Fruit fly (Drosophila melanogaster) whole organism, embryonic: ENCODE results near the gene obst-J.

ENCODE experiments used
- Bgb ChIP-seq: fragments of 200-800 bp; sonication (Bioruptor generic); IDR thresholded peaks from 2 replicates; pipeline ENCODE4 v1.3.6; 2022; ENCODE audit warnings: missing biosample characterization, missing genetic modification characterization; ENCODE audit not compliant: partially characterized antibody
- CG12155 ChIP-seq: fragments of 200-800 bp; sonication (Bioruptor generic); optimal IDR thresholded peaks from 3 replicates; lab custom pipeline; 2016; ENCODE audit warnings: missing biosample characterization, missing genetic modification characterization
- CG13424 ChIP-seq: fragments of 200-800 bp; sonication (Bioruptor generic); optimal IDR thresholded peaks from 2 replicates; lab custom pipeline; 2019; ENCODE audit warnings: missing biosample characterization, mild to moderate bottlenecking, missing genetic modification characterization, moderate library complexity
- CG15073 ChIP-seq: fragments of 200-800 bp; sonication (Bioruptor generic); optimal IDR thresholded peaks from 2 replicates; lab custom pipeline; 2016; ENCODE audit warnings: missing biosample characterization, missing genetic modification characterization
- CG15514 ChIP-seq: fragments of 200-800 bp; sonication (Bioruptor generic); optimal IDR thresholded peaks from 3 replicates; lab custom pipeline; 2017; ENCODE audit warnings: missing biosample characterization, missing genetic modification characterization, mild to moderate bottlenecking, moderate library complexity, missing genetic modification reagents
- CG1647 ChIP-seq: fragments of 200-800 bp; sonication (Bioruptor generic); optimal IDR thresholded peaks from 3 replicates; lab custom pipeline; 2016; ENCODE audit warnings: missing biosample characterization, missing genetic modification characterization
- CG18011 ChIP-seq: fragments of 200-800 bp; sonication (Bioruptor generic); optimal IDR thresholded peaks from 2 replicates; lab custom pipeline; 2017; ENCODE audit warnings: missing biosample characterization, missing genetic modification characterization, mild to moderate bottlenecking, moderate library complexity, missing genotype
- CG2120 ChIP-seq: fragments of 200-800 bp; sonication (Bioruptor generic); optimal IDR thresholded peaks from 3 replicates; lab custom pipeline; 2016; ENCODE audit warnings: missing biosample characterization, missing genetic modification characterization
- CG2202 ChIP-seq: fragments of 200-800 bp; sonication (Bioruptor generic); optimal IDR thresholded peaks from 2 replicates; lab custom pipeline; 2018; ENCODE audit warnings: missing biosample characterization, mild to moderate bottlenecking, missing genetic modification characterization
- CG3163 ChIP-seq: fragments of 200-800 bp; sonication (Bioruptor generic); optimal IDR thresholded peaks from 3 replicates; lab custom pipeline; 2016; ENCODE audit warnings: missing biosample characterization, missing genetic modification characterization
- CG32772 ChIP-seq: fragments of 200-800 bp; sonication (Bioruptor generic); IDR thresholded peaks from 2 replicates; pipeline ENCODE4 v1.3.6; 2022; ENCODE audit warnings: missing biosample characterization, missing genetic modification characterization
- CG3281 ChIP-seq: fragments of 200-800 bp; sonication (Bioruptor generic); optimal IDR thresholded peaks from 3 replicates; lab custom pipeline; 2017; ENCODE audit warnings: missing biosample characterization, mild to moderate bottlenecking, missing genetic modification characterization
- CG5953 ChIP-seq: fragments of 200-800 bp; sonication (Bioruptor generic); IDR thresholded peaks from 2 replicates; pipeline ENCODE4 v1.3.6; 2022; ENCODE audit warnings: missing biosample characterization, missing genetic modification characterization
- CG6854 ChIP-seq: fragments of 200-800 bp; sonication (Bioruptor generic); optimal IDR thresholded peaks from 3 replicates; lab custom pipeline; 2017; ENCODE audit warnings: missing biosample characterization, mild to moderate bottlenecking, missing genetic modification characterization
- CG8359 ChIP-seq: fragments of 200-800 bp; sonication (Bioruptor generic); optimal IDR thresholded peaks from 2 replicates; lab custom pipeline; 2017; ENCODE audit warnings: missing biosample characterization, mild to moderate bottlenecking, missing genetic modification characterization, borderline replicate concordance
- CG9609 ChIP-seq: fragments of 200-800 bp; sonication (Bioruptor generic); optimal IDR thresholded peaks from 3 replicates; lab custom pipeline; 2016; ENCODE audit warnings: missing biosample characterization, missing genetic modification characterization
- CkIIα-i1 ChIP-seq: fragments of 200-800 bp; sonication (Bioruptor generic); IDR thresholded peaks from 2 replicates; pipeline ENCODE4 v1.3.6; 2022; ENCODE audit warnings: missing biosample characterization, missing genetic modification characterization
- Dp ChIP-seq: fragments of 200-800 bp; sonication (Bioruptor generic); optimal IDR thresholded peaks from 2 replicates; lab custom pipeline; 2018; ENCODE audit warnings: missing biosample characterization, mild to moderate bottlenecking, missing genetic modification characterization, moderate library complexity
- Dref ChIP-seq: fragments of 200-800 bp; sonication (Bioruptor generic); IDR thresholded peaks from 2 replicates; pipeline ENCODE4 v1.3.6; 2022; ENCODE audit warnings: missing biosample characterization, missing genetic modification characterization
- Elba2 ChIP-seq: fragments of 200-800 bp; sonication (Bioruptor generic); optimal IDR thresholded peaks from 3 replicates; lab custom pipeline; 2016; ENCODE audit warnings: missing biosample characterization, missing genetic modification characterization
- HLH4C ChIP-seq: fragments of 200-800 bp; sonication (Bioruptor generic); IDR thresholded peaks from 3 replicates; pipeline ENCODE4 v1.3.6; 2022; ENCODE audit warnings: missing biosample characterization, missing genetic modification characterization; ENCODE audit not compliant: partially characterized antibody
- Hmx ChIP-seq: fragments of 200-800 bp; sonication (Bioruptor generic); optimal IDR thresholded peaks from 2 replicates; lab custom pipeline; 2016; ENCODE audit warnings: missing biosample characterization, missing genetic modification characterization
- MBD-R2 ChIP-seq: fragments of 200-800 bp; sonication (Bioruptor generic); IDR thresholded peaks from 2 replicates; pipeline ENCODE4 v1.3.6; 2022; ENCODE audit warnings: missing biosample characterization, missing genetic modification characterization
- Med ChIP-seq: fragments of 200-800 bp; sonication (Bioruptor generic); peaks from one replicate; lab custom pipeline; 2016; ENCODE audit warnings: missing biosample characterization, missing genetic modification characterization, mild to moderate bottlenecking, inconsistent platforms, moderate library complexity
- Nf-YC ChIP-seq: fragments of 200-800 bp; optimal IDR thresholded peaks from 3 replicates; lab custom pipeline; 2019; ENCODE audit warnings: missing biosample characterization, mild to moderate bottlenecking, missing genetic modification characterization, moderate library complexity
- Scr ChIP-seq: fragments of 200-800 bp; sonication (Bioruptor generic); IDR thresholded peaks from 2 replicates; pipeline ENCODE4 v1.3.6; 2022; ENCODE audit warnings: missing biosample characterization, missing genetic modification characterization; ENCODE audit not compliant: partially characterized antibody
- Side ChIP-seq: fragments of 200-800 bp; sonication (Bioruptor generic); optimal IDR thresholded peaks from 2 replicates; lab custom pipeline; 2016; ENCODE audit warnings: missing biosample characterization, missing genetic modification characterization
- Vsx1 ChIP-seq: fragments of 200-800 bp; sonication (Bioruptor generic); optimal IDR thresholded peaks from 2 replicates; lab custom pipeline; 2017; ENCODE audit warnings: missing biosample characterization, mild to moderate bottlenecking, missing genetic modification characterization, missing genetic modification reagents
- abd-A ChIP-seq: fragments of 200-800 bp; sonication (Bioruptor generic); optimal IDR thresholded peaks from 3 replicates; lab custom pipeline; 2019; ENCODE audit warnings: missing biosample characterization, mild to moderate bottlenecking, missing genetic modification characterization, moderate library complexity
- bbx ChIP-seq: fragments of 200-800 bp; sonication (Bioruptor generic); IDR thresholded peaks from 2 replicates; pipeline ENCODE4 v1.3.6; 2022; ENCODE audit warnings: missing biosample characterization, missing genetic modification characterization; ENCODE audit not compliant: partially characterized antibody
- cwo ChIP-seq: fragments of 200-800 bp; sonication (Bioruptor generic); optimal IDR thresholded peaks from 3 replicates; lab custom pipeline; 2017; ENCODE audit warnings: missing biosample characterization, missing genetic modification characterization, mild to moderate bottlenecking, moderate library complexity, missing genetic modification reagents
- dan ChIP-seq: fragments of 200-800 bp; sonication (Bioruptor generic); IDR thresholded peaks from 2 replicates; pipeline ENCODE4 v1.3.6; 2022; ENCODE audit warnings: missing biosample characterization, missing genetic modification characterization
- exex ChIP-seq: fragments of 200-800 bp; sonication (Bioruptor generic); optimal IDR thresholded peaks from 4 replicates; lab custom pipeline; 2018; ENCODE audit warnings: missing biosample characterization, mild to moderate bottlenecking, missing genetic modification characterization, moderate library complexity
- gfzf ChIP-seq: fragments of 200-800 bp; sonication (Bioruptor generic); optimal IDR thresholded peaks from 2 replicates; lab custom pipeline; 2016; ENCODE audit warnings: missing biosample characterization, mild to moderate bottlenecking, missing genetic modification characterization, moderate library complexity
- grau ChIP-seq: fragments of 200-800 bp; optimal IDR thresholded peaks from 3 replicates; lab custom pipeline; 2019; ENCODE audit warnings: missing biosample characterization, mild to moderate bottlenecking, missing genetic modification characterization, moderate library complexity
- gsb-n ChIP-seq: fragments of 200-800 bp; sonication (Bioruptor generic); optimal IDR thresholded peaks from 3 replicates; lab custom pipeline; 2018; ENCODE audit warnings: missing biosample characterization, mild to moderate bottlenecking, missing genetic modification characterization
- lola ChIP-seq, 3 experiments: fragments of >200 bp in 2 of 3; fragments of 200-800 bp in 1 of 3; sonication (Bioruptor generic) in 1 of 3; optimal IDR thresholded peaks; 2 replicates each; lab custom pipeline; 2017 to 2019; ENCODE audit warnings: missing biosample characterization in 3 of 3, missing genetic modification characterization in 3 of 3, mild to moderate bottlenecking in 1 of 3, moderate library complexity in 1 of 3
- nerfin-2 ChIP-seq: fragments of 200-800 bp; sonication (Bioruptor generic); IDR thresholded peaks from 2 replicates; pipeline ENCODE4 v1.3.6; 2022; ENCODE audit warnings: missing biosample characterization, missing genetic modification characterization; ENCODE audit not compliant: partially characterized antibody
- pzg ChIP-seq: fragments of 200-800 bp; sonication (Bioruptor generic); optimal IDR thresholded peaks from 3 replicates; lab custom pipeline; 2018; ENCODE audit warnings: missing biosample characterization, mild to moderate bottlenecking, missing genetic modification characterization, moderate library complexity
- sc ChIP-seq, 3 experiments: fragments of >200 bp in 2 of 3; fragments of 200-800 bp in 1 of 3; sonication (Bioruptor generic) in 1 of 3; optimal IDR thresholded peaks; 2 replicates in 2 of 3; 3 replicates in 1 of 3; lab custom pipeline; 2017; ENCODE audit warnings: mild to moderate bottlenecking in 1 of 3, missing biosample characterization in 1 of 3, missing genetic modification characterization in 1 of 3, missing genetic modification reagents in 1 of 3
- shn ChIP-seq: fragments of 200-800 bp; sonication (Bioruptor generic); optimal IDR thresholded peaks from 3 replicates; lab custom pipeline; 2016; ENCODE audit warnings: missing biosample characterization, missing genetic modification characterization
- sim ChIP-seq: fragments of 200-800 bp; sonication (Bioruptor generic); IDR thresholded peaks from 2 replicates; pipeline ENCODE4 v1.3.6; 2022; ENCODE audit warnings: missing biosample characterization, missing genetic modification characterization
- sima ChIP-seq: fragments of 200-800 bp; sonication (Bioruptor generic); optimal IDR thresholded peaks from 2 replicates; lab custom pipeline; 2016; ENCODE audit warnings: missing biosample characterization, missing genetic modification characterization
- stwl ChIP-seq: fragments of 200-800 bp; sonication (Bioruptor generic); optimal IDR thresholded peaks from 3 replicates; lab custom pipeline; 2018; ENCODE audit warnings: missing biosample characterization, mild to moderate bottlenecking, missing genetic modification characterization, moderate library complexity
- tap ChIP-seq: fragments of 200-800 bp; optimal IDR thresholded peaks from 3 replicates; lab custom pipeline; 2019; ENCODE audit warnings: missing biosample characterization, mild to moderate bottlenecking, missing genetic modification characterization, moderate library complexity
- tll ChIP-seq, 2 experiments: fragments of 200-800 bp in 1 of 2; fragments of >200 bp in 1 of 2; sonication (Bioruptor generic) in 1 of 2; optimal IDR thresholded peaks; 2 replicates each; lab custom pipeline; 2017 to 2019; ENCODE audit warnings: missing biosample characterization in 2 of 2, missing genetic modification characterization in 2 of 2, mild to moderate bottlenecking in 1 of 2, moderate library complexity in 1 of 2
- ttk ChIP-seq: fragments of 200-800 bp; sonication (Bioruptor generic); IDR thresholded peaks from 2 replicates; pipeline ENCODE4 v2.1.2; 2022; ENCODE audit warnings: missing biosample characterization, missing genetic modification characterization
- zen2 ChIP-seq: fragments of 200-800 bp; sonication (Bioruptor generic); IDR thresholded peaks from 3 replicates; pipeline ENCODE4 v1.3.6; 2022; ENCODE audit warnings: missing biosample characterization, missing genetic modification characterization; ENCODE audit not compliant: partially characterized antibody
- zf30C ChIP-seq: fragments of 200-800 bp; sonication (Bioruptor generic); optimal IDR thresholded peaks from 3 replicates; lab custom pipeline; 2018; ENCODE audit warnings: missing biosample characterization, mild to moderate bottlenecking, missing genetic modification characterization

obst-J gene

dm6 chr3L:20129032-20129431 lies 2.5 kb downstream of the obst-J start, which contains the start of gene gig (continued):
- no peak for TF ChIP-seq HLH4C (GFP tag; lab: Robert Waterston, UW)
- no peak for TF ChIP-seq CG9609 (GFP tag; lab: Kevin White, UChicago)
- TF ChIP-seq dan (GFP tag; lab: Robert Waterston, UW), result no peak
- TF ChIP-seq shn (GFP tag; lab: Kevin White, UChicago), result no peak
- no peak for TF ChIP-seq CG3281 (GFP tag; lab: Kevin White, UChicago)
- peak; percentile 81 for TF ChIP-seq Dp (GFP tag; lab: Kevin White, UChicago)
- TF ChIP-seq gfzf (GFP tag; lab: Kevin White, UChicago), result peak; percentile 69
- TF ChIP-seq CG15514, result peak; percentile 70
- TF ChIP-seq exex, result no peak
- no peak for TF ChIP-seq CG6854
- no peak for TF ChIP-seq Dref (GFP tag; lab: Robert Waterston, UW)
- TF ChIP-seq sc (optimal IDR thresholded peaks at IDR 0.05; lab: Kevin White, UChicago), result no peak
- no peak for TF ChIP-seq sc (GFP tag; optimal IDR thresholded peaks at IDR 0.05; lab: Kevin White, UChicago)
- TF ChIP-seq Vsx1, result no peak
- TF ChIP-seq grau (tag; lab: Kevin White, UChicago), result no peak
- TF ChIP-seq pzg, result peak; percentile 41
- TF ChIP-seq abd-A (tag; lab: Kevin White, UChicago), result no peak
- TF ChIP-seq Side, result no peak
- no peak for TF ChIP-seq CkIIα-i1 (GFP tag; lab: Robert Waterston, UW)
- no peak for TF ChIP-seq CG5953 (GFP tag; lab: Robert Waterston, UW)
- no peak for TF ChIP-seq CG18011 (GFP tag; lab: Kevin White, UChicago)
- no peak for TF ChIP-seq Bgb (GFP tag; lab: Robert Waterston, UW)
- no peak for TF ChIP-seq Nf-YC
- TF ChIP-seq Elba2, result no peak
- no peak for TF ChIP-seq cwo (GFP tag; lab: Kevin White, UChicago)
- TF ChIP-seq tap (tag; lab: Kevin White, UChicago), result no peak
- no peak for TF ChIP-seq sima (GFP tag; lab: Kevin White, UChicago)
- TF ChIP-seq zen2 (GFP tag; lab: Robert Waterston, UW), result no peak
- TF ChIP-seq zf30C, result peak; percentile 70
- TF ChIP-seq CG8359, result no peak
- no peak for TF ChIP-seq gsb-n (tag; lab: Kevin White, UChicago)
- no peak for TF ChIP-seq CG3163 (GFP tag; lab: Kevin White, UChicago)
- TF ChIP-seq stwl, result no peak
- no peak for TF ChIP-seq sim
- peak; percentile 45 for TF ChIP-seq bbx (GFP tag; lab: Robert Waterston, UW)
- TF ChIP-seq CG2202 (tag; lab: Kevin White, UChicago), result no peak
- peak in 1 of 2 experiments; percentile 66 for TF ChIP-seq tll (GFP tag; optimal IDR thresholded peaks at IDR 0.05; lab: Kevin White, UChicago)
- TF ChIP-seq Hmx (GFP tag; lab: Kevin White, UChicago), result no peak
- no peak for TF ChIP-seq CG2120
- TF ChIP-seq CG12155 (GFP tag; lab: Kevin White, UChicago), result no peak
- TF ChIP-seq lola (GFP tag; optimal IDR thresholded peaks at IDR 0.05; lab: Kevin White, UChicago), result no peak
- no peak for TF ChIP-seq Scr (GFP tag; lab: Robert Waterston, UW)
- TF ChIP-seq CG1647 (GFP tag; lab: Kevin White, UChicago), result no peak
- TF ChIP-seq ttk (GFP tag; lab: Robert Waterston, UW), result no peak
- TF ChIP-seq nerfin-2 (GFP tag; lab: Robert Waterston, UW), result no peak
- no peak for TF ChIP-seq CG15073 (GFP tag; lab: Kevin White, UChicago)
- no peak for TF ChIP-seq CG32772 (GFP tag; lab: Robert Waterston, UW)
- peak; percentile 91 for TF ChIP-seq MBD-R2 (GFP tag; lab: Robert Waterston, UW)
- TF ChIP-seq Med (GFP tag; lab: Kevin White, UChicago), result peak; percentile 54
- no peak for TF ChIP-seq CG13424
